Fruit fly (Drosophila melanogaster): ENCODE data around the gene Hsp23.

Hsp23 gene

DNA sequence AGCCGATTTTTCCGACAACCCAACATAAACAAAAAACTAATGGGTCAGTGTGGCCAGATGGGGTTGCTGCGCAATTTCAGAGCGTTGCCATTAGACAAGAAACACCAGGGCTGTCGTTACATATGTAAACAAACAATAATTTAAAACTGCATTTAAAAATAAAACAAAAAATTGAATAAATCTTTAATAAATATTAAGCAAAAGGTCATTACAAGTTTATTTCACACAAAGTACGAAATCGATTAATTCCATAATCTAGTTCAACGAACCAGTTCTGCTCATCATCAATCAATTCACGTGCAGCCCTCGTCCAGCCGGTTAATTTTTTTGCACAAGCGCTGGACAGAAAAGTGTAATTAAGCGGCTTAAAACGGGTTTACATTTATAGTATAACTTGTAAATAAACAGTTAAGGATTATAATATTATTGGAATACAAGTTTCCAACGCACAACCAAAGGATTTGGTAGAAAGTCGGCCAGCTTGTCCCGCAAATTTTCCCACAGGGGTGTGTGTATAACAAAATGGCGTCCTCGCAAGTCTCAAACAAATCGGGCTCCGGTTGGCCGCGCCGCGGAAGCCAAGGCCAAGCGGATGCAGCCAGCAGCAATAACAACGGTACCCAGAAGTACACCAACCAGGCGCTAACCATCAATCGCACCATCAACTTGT is 29.2 kb downstream of the Hsp23 start, which contains the start of the genes CG4022 and Cpsf5 (continued):
- TF ChIP-seq CG9437 (GFP tag; optimal IDR thresholded peaks at IDR 0.05) (peak; percentile 60), oc (tag; optimal IDR thresholded peaks at IDR 0.05) (peak; percentile 63), yki (optimal IDR thresholded peaks at IDR 0.05) (no peak), caup (GFP tag; optimal IDR thresholded peaks at IDR 0.05; ENCODE audit: severe bottlenecking) (peak; percentile 79), MTF-1 (GFP tag; optimal IDR thresholded peaks at IDR 0.05; ENCODE audit: borderline replicate concordance) (no peak), HLHmδ (GFP tag; optimal IDR thresholded peaks at IDR 0.05) (no peak), CG4282 (GFP tag; optimal IDR thresholded peaks at IDR 0.05) (no peak), CG33213 (GFP tag; optimal IDR thresholded peaks at IDR 0.05) (peak; percentile 52), chif (GFP tag; optimal IDR thresholded peaks at IDR 0.05) (peak; percentile 63 to 70), Oaz (GFP tag; IDR thresholded peaks at IDR 0.05) (peak; percentile 80), CG12942 (GFP tag; optimal IDR thresholded peaks at IDR 0.05) (peak; percentile 73), en (GFP tag; optimal IDR thresholded peaks at IDR 0.05) (no peak), NK7.1 (GFP tag; optimal IDR thresholded peaks at IDR 0.05) (no peak), CG17568 (GFP tag; optimal IDR thresholded peaks at IDR 0.05) (peak; percentile 63), zf30C (GFP tag; optimal IDR thresholded peaks at IDR 0.05) (no peak), GATAe (GFP tag; conservative IDR thresholded peaks at IDR 0.05) (no peak), gsb-n (tag; optimal IDR thresholded peaks at IDR 0.05) (peak; percentile 84), ttk (GFP tag; IDR thresholded peaks at IDR 0.05) (peak; percentile 77), Poxn (GFP tag; IDR thresholded peaks at IDR 0.05) (peak; percentile 56; the same call in 1 of the 2 replicates), dimm (GFP tag; IDR thresholded peaks at IDR 0.05) (no peak; the same call in 1 of the 2 replicates), cwo (GFP tag; optimal IDR thresholded peaks at IDR 0.05) (peak; percentile 58), lilli (GFP tag; optimal IDR thresholded peaks at IDR 0.05) (peak; percentile 90), luna (GFP tag; optimal IDR thresholded peaks at IDR 0.05) (no peak), CG1529 (GFP tag; optimal IDR thresholded peaks at IDR 0.05) (peak; percentile 76), CG18599 (GFP tag; optimal IDR thresholded peaks at IDR 0.05) (peak; percentile 88), CG6765 (GFP tag; optimal IDR thresholded peaks at IDR 0.05) (no peak), D19B (GFP tag; optimal IDR thresholded peaks at IDR 0.05) (peak; percentile 45), ken (GFP tag; IDR thresholded peaks at IDR 0.05) (peak; percentile 87), CG18262 (tag; optimal IDR thresholded peaks at IDR 0.05) (peak; percentile 84), CG2129 (GFP tag; IDR thresholded peaks at IDR 0.05; ENCODE audit: partially characterized antibody) (no peak), CG7745 (tag; optimal IDR thresholded peaks at IDR 0.05) (peak; percentile 99), gcm2 (GFP tag; optimal IDR thresholded peaks at IDR 0.05) (peak; percentile 53), esg (GFP tag; conservative IDR thresholded peaks at IDR 0.05) (peak; percentile 79), Atf6 (GFP tag; IDR thresholded peaks at IDR 0.05) (peak; percentile 85), CG14860 (GFP tag; IDR thresholded peaks at IDR 0.05; ENCODE audit: partially characterized antibody) (no peak), mirr (GFP tag; optimal IDR thresholded peaks at IDR 0.05) (peak; percentile 48), CG12104 (GFP tag; optimal IDR thresholded peaks at IDR 0.05) (peak; percentile 85), trem (tag; optimal IDR thresholded peaks at IDR 0.05) (peak; percentile 85), CG12659 (GFP tag; optimal IDR thresholded peaks at IDR 0.05) (peak; percentile 91), slp2 (GFP tag; optimal IDR thresholded peaks at IDR 0.05) (peak; percentile 46), CG3847 (GFP tag; IDR thresholded peaks at IDR 0.05) (peak; percentile 88), bcd (GFP tag; optimal IDR thresholded peaks at IDR 0.05) (peak; percentile 73), CG2202 (tag; optimal IDR thresholded peaks at IDR 0.05) (peak; percentile 69), CG34224 (GFP tag; IDR thresholded peaks at IDR 0.05; ENCODE audit: partially characterized antibody) (no peak), Xbp1 (GFP tag; optimal IDR thresholded peaks at IDR 0.05) (peak; percentile 84), ftz-f1 (GFP tag; optimal IDR thresholded peaks at IDR 0.05) (no peak), vfl (GFP tag; optimal IDR thresholded peaks at IDR 0.05) (peak; percentile 54), CG12155 (GFP tag; optimal IDR thresholded peaks at IDR 0.05) (peak; percentile 82), CG7839 (tag; optimal IDR thresholded peaks at IDR 0.05) (peak; percentile 79)

Data from whole organism, embryonic.